Worm (Caenorhabditis elegans): ENCODE measurements around the gene F52D10.2.

The F52D10.2 gene

ce11 chrX:11633278-11633677 lies 41.8 kb upstream of the F52D10.2 start:
- TF ChIP-seq nhr-77 (tag; optimal IDR thresholded peaks at IDR 0.05) (no peak), nhr-28 (tag; optimal IDR thresholded peaks at IDR 0.05) (no peak), nhr-67 (tag; optimal IDR thresholded peaks at IDR 0.05) (no peak), fkh-10 (GFP tag; optimal IDR thresholded peaks at IDR 0.05) (peak; percentile 51), ceh-82 (tag; optimal IDR thresholded peaks at IDR 0.05) (no peak), elt-1 (tag; optimal IDR thresholded peaks at IDR 0.05) (no peak), pha-4 (tag; optimal IDR thresholded peaks at IDR 0.05) (no peak), fos-1 (tag; optimal IDR thresholded peaks at IDR 0.05) (no peak), sea-2 (GFP tag; optimal IDR thresholded peaks at IDR 0.05) (no peak)

ce11 chrX:11632107-11632506 lies 40.6 kb upstream of the F52D10.2 start, which contains the start of gene sto-6:
sto-6 (plus strand) TSS chrX:11632407.
- TF ChIP-seq fkh-2 (tag; optimal IDR thresholded peaks at IDR 0.05) (no peak), nhr-28 (tag; optimal IDR thresholded peaks at IDR 0.05) (no peak), ceh-28 (tag; optimal IDR thresholded peaks at IDR 0.05) (no peak), ceh-16 (tag; optimal IDR thresholded peaks at IDR 0.05) (no peak), aly-2 (tag; optimal IDR thresholded peaks at IDR 0.05) (no peak), elt-1 (tag; optimal IDR thresholded peaks at IDR 0.05) (no peak), tbx-2 (tag; optimal IDR thresholded peaks at IDR 0.05) (no peak), nhr-76 (tag; optimal IDR thresholded peaks at IDR 0.05) (no peak), R02D3.7 (tag; optimal IDR thresholded peaks at IDR 0.05) (no peak), egl-27 (tag; optimal IDR thresholded peaks at IDR 0.05) (no peak)

ce11 chrX:11630499-11630898 lies 39.0 kb upstream of the F52D10.2 start:
- TF ChIP-seq tbx-2 (tag; optimal IDR thresholded peaks at IDR 0.05) (no peak), fkh-10 (GFP tag; optimal IDR thresholded peaks at IDR 0.05) (peak; percentile 43)

- TF ChIP-seq lin-39 (tag; optimal IDR thresholded peaks at IDR 0.05) (no peak), pqm-1 (tag; optimal IDR thresholded peaks at IDR 0.05) (no peak), elt-2 (tag; optimal IDR thresholded peaks at IDR 0.05) (no peak), nhr-67 (tag; optimal IDR thresholded peaks at IDR 0.05) (no peak), unc-39 (tag; optimal IDR thresholded peaks at IDR 0.05) (no peak), fkh-10 (GFP tag; optimal IDR thresholded peaks at IDR 0.05) (no peak), ZK546.5 (tag; optimal IDR thresholded peaks at IDR 0.05) (no peak), unc-62 (GFP tag; optimal IDR thresholded peaks at IDR 0.05) (no peak), lsy-12 (tag; optimal IDR thresholded peaks at IDR 0.05) (no peak), lin-15B (tag; optimal IDR thresholded peaks at IDR 0.05) (no peak), elt-3 (tag; optimal IDR thresholded peaks at IDR 0.05) (no peak), egl-27 (tag; optimal IDR thresholded peaks at IDR 0.05) (no peak), R02D3.7 (tag; optimal IDR thresholded peaks at IDR 0.05) (no peak), eor-1 (tag; optimal IDR thresholded peaks at IDR 0.05) (no peak), sea-2 (GFP tag; optimal IDR thresholded peaks at IDR 0.05) (no peak), aly-2 (tag; optimal IDR thresholded peaks at IDR 0.05) (no peak), ceh-82 (tag; optimal IDR thresholded peaks at IDR 0.05) (no peak), ceh-28 (tag; optimal IDR thresholded peaks at IDR 0.05) (no peak), mdl-1 (tag; optimal IDR thresholded peaks at IDR 0.05) (no peak), nhr-43 (tag; optimal IDR thresholded peaks at IDR 0.05; ENCODE audit: poor library complexity, severe bottlenecking) (no peak)
Measured at ce11 chrX:11628580-11628979, 37.1 kb upstream of the F52D10.2 start, which contains the start of gene spp-30. spp-30 (minus strand) TSS chrX:11628680.

- no peak for TF ChIP-seq pqm-1 (tag; optimal IDR thresholded peaks at IDR 0.05)
- no peak for TF ChIP-seq snpc-4 (tag; optimal IDR thresholded peaks at IDR 0.05)
- no peak for TF ChIP-seq ZK546.5 (tag; optimal IDR thresholded peaks at IDR 0.05)
- TF ChIP-seq nhr-12 (tag; optimal IDR thresholded peaks at IDR 0.05): no peak
Measured at ce11 chrX:11627013-11627412, 35.5 kb upstream of the F52D10.2 start, which contains the start of gene twk-44. twk-44 (minus strand) TSS chrX:11627113.

ce11 chrX:11624621-11625020 lies 33.1 kb upstream of the F52D10.2 start:
- TF ChIP-seq ceh-16 (tag; optimal IDR thresholded peaks at IDR 0.05) (no peak), nhr-77 (tag; optimal IDR thresholded peaks at IDR 0.05) (no peak), fkh-2 (tag; optimal IDR thresholded peaks at IDR 0.05) (no peak), nhr-12 (tag; optimal IDR thresholded peaks at IDR 0.05) (no peak), ceh-28 (tag; optimal IDR thresholded peaks at IDR 0.05) (no peak), pqm-1 (tag; optimal IDR thresholded peaks at IDR 0.05) (no peak), nhr-23 (tag; optimal IDR thresholded peaks at IDR 0.05) (no peak)

Data from whole organism, L3 larva.